Fruit fly (Drosophila melanogaster): ENCODE results near the gene Flo2.

The Flo2 gene

dm6 chrX:14882536-14883118, 43.5 kb downstream of the Flo2 start, which contains the start of the genes CG45064 and CG45065 (continued):
- TF ChIP-seq CG10543 (GFP tag; optimal IDR thresholded peaks at IDR 0.05), result peak; percentile 24
- peak; percentile 84 for TF ChIP-seq dysf (GFP tag; IDR thresholded peaks at IDR 0.05)
- TF ChIP-seq so (GFP tag; IDR thresholded peaks at IDR 0.05), result peak; percentile 81; the same call in 2 of the 3 replicates
- TF ChIP-seq onecut (GFP tag; IDR thresholded peaks at IDR 0.05), result peak; percentile 74
- TF ChIP-seq PHDP (tag; optimal IDR thresholded peaks at IDR 0.05), result peak; percentile 84
- peak; percentile 89 for TF ChIP-seq unpg (GFP tag; optimal IDR thresholded peaks at IDR 0.05)
- no peak for TF ChIP-seq usp (GFP tag; optimal IDR thresholded peaks at IDR 0.05)
- peak; percentile 89 for TF ChIP-seq zfh1 (GFP tag; IDR thresholded peaks at IDR 0.05)
- peak; percentile 81 for TF ChIP-seq CG5245 (GFP tag; optimal IDR thresholded peaks at IDR 0.05)
- TF ChIP-seq Sox102F (GFP tag; optimal IDR thresholded peaks at IDR 0.05), result peak; percentile 95
- peak; percentile 93 for TF ChIP-seq Awh (GFP tag; IDR thresholded peaks at IDR 0.05)
- TF ChIP-seq danr (GFP tag; IDR thresholded peaks at IDR 0.05), result 0 out of 2 replicates have a peak, but pooled peaks have one; percentile 32
- TF ChIP-seq CG6813 (GFP tag; optimal IDR thresholded peaks at IDR 0.05), result peak; percentile 71
- peak; percentile 40 for TF ChIP-seq sug (tag; optimal IDR thresholded peaks at IDR 0.05)
- no peak for TF ChIP-seq fd102C (GFP tag; optimal IDR thresholded peaks at IDR 0.05)
- peak; percentile 91 for TF ChIP-seq sisA (GFP tag; IDR thresholded peaks at IDR 0.05)
- peak; percentile 79 for TF ChIP-seq CG17385 (GFP tag; optimal IDR thresholded peaks at IDR 0.05)
- no peak for TF ChIP-seq ato (GFP tag; IDR thresholded peaks at IDR 0.05; ENCODE audit: partially characterized antibody)
- TF ChIP-seq CG6791 (GFP tag; IDR thresholded peaks at IDR 0.05; ENCODE audit: partially characterized antibody), result no peak
- peak; percentile 48 for TF ChIP-seq CG6272 (GFP tag; IDR thresholded peaks at IDR 0.05)
- no peak for TF ChIP-seq zen (tag; optimal IDR thresholded peaks at IDR 0.05)
- TF ChIP-seq fu2 (GFP tag; optimal IDR thresholded peaks at IDR 0.05), result peak; percentile 67
- peak; percentile 78 for TF ChIP-seq CG4707 (GFP tag; optimal IDR thresholded peaks at IDR 0.05)
- TF ChIP-seq wek (GFP tag; optimal IDR thresholded peaks at IDR 0.05), result peak; percentile 64
- peak; percentile 43 for TF ChIP-seq sd (tag; optimal IDR thresholded peaks at IDR 0.05)
- TF ChIP-seq CG7928 (GFP tag; optimal IDR thresholded peaks at IDR 0.05), result peak; percentile 31
- peak; percentile 69 for TF ChIP-seq sens-2 (GFP tag; IDR thresholded peaks at IDR 0.05)
- TF ChIP-seq Blimp-1 (GFP tag; optimal IDR thresholded peaks at IDR 0.05), result peak; percentile 100
- TF ChIP-seq wdn (GFP tag; IDR thresholded peaks at IDR 0.05), result peak; percentile 56
- peak; percentile 73 for TF ChIP-seq NC2β (GFP tag; optimal IDR thresholded peaks at IDR 0.05)
- TF ChIP-seq Optix (GFP tag; IDR thresholded peaks at IDR 0.05), result peak; percentile 64
- peak; percentile 71 for TF ChIP-seq sqz (GFP tag; optimal IDR thresholded peaks at IDR 0.05)
- no peak for TF ChIP-seq CG8478 (optimal IDR thresholded peaks at IDR 0.05)
- no peak for TF ChIP-seq Neu2 (GFP tag; optimal IDR thresholded peaks at IDR 0.05; ENCODE audit: borderline replicate concordance)
- no peak for TF ChIP-seq GATAe (GFP tag; conservative IDR thresholded peaks at IDR 0.05)
- TF ChIP-seq prd (optimal IDR thresholded peaks at IDR 0.05), result no peak
- TF ChIP-seq prd (GFP tag; IDR thresholded peaks at IDR 0.05), result peak; percentile 84
- TF ChIP-seq sc (optimal IDR thresholded peaks at IDR 0.05), result no peak
- TF ChIP-seq sc (GFP tag; optimal IDR thresholded peaks at IDR 0.05), result peak; percentile 70
- TF ChIP-seq pho (GFP tag; optimal IDR thresholded peaks at IDR 0.05), result peak; percentile 73
- no peak for TF ChIP-seq schlank (tag; optimal IDR thresholded peaks at IDR 0.05)
- TF ChIP-seq Dad (GFP tag; optimal IDR thresholded peaks at IDR 0.05), result peak; percentile 70
- peak in 1 of 3 experiments; percentile 79 for TF ChIP-seq lola (GFP tag; optimal IDR thresholded peaks at IDR 0.05)
- no peak for TF ChIP-seq bbx (GFP tag; IDR thresholded peaks at IDR 0.05; ENCODE audit: partially characterized antibody)
- peak; percentile 85 for TF ChIP-seq CG12769 (tag; optimal IDR thresholded peaks at IDR 0.05)
- peak; percentile 45 for TF ChIP-seq CG9876 (GFP tag; optimal IDR thresholded peaks at IDR 0.05)
- no peak for TF ChIP-seq bigmax (GFP tag; optimal IDR thresholded peaks at IDR 0.05)
- TF ChIP-seq gem (tag; optimal IDR thresholded peaks at IDR 0.05), result peak; percentile 91
- TF ChIP-seq CG1024 (GFP tag; IDR thresholded peaks at IDR 0.05), result peak; percentile 75
- TF ChIP-seq lilli (GFP tag; optimal IDR thresholded peaks at IDR 0.05), result peak; percentile 79
